Worm (Caenorhabditis elegans): ENCODE data around the gene twk-22.

ce11 chrX:16321864-16322263 is 15.6 kb downstream of the twk-22 start:
- TF ChIP-seq ama-1 (optimal IDR thresholded peaks at IDR 0.05) = no peak
- TF ChIP-seq nhr-77 (tag; optimal IDR thresholded peaks at IDR 0.05) = no peak
- no peak for TF ChIP-seq ceh-88 (GFP tag; IDR thresholded peaks at IDR 0.05)
- TF ChIP-seq nhr-12 (tag; optimal IDR thresholded peaks at IDR 0.05) = no peak
- TF ChIP-seq isw-1 (GFP tag; IDR thresholded peaks at IDR 0.05) = no peak

Measured in whole organism, L1 larva.